Worm (Caenorhabditis elegans) whole organism, mixed stage, embryonic: Measurements from ENCODE around the gene Y47D7A.12.

ENCODE experiments used
- ceh-43 ChIP-seq: fragments of 200-800 bp; sonication (Bioruptor generic); optimal IDR thresholded peaks from 2 replicates; lab custom pipeline; 2018; ENCODE audit warnings: mild to moderate bottlenecking, missing genetic modification characterization, moderate library complexity, missing compliant biosample characterization
- ces-1 ChIP-seq: fragments of 150-350 bp; optimal IDR thresholded peaks from 2 replicates; lab custom pipeline; 2014; ENCODE audit warnings: missing biosample characterization, missing genetic modification reagents, missing genetic modification characterization
- elt-3 ChIP-seq: fragments of 150-350 bp; optimal IDR thresholded peaks from 2 replicates; lab custom pipeline; 2014; ENCODE audit warnings: missing biosample characterization, missing genetic modification characterization
- lin-32 ChIP-seq: fragments of 200-800 bp; sonication (Bioruptor generic); optimal IDR thresholded peaks from 2 replicates; lab custom pipeline; 2018; ENCODE audit warnings: mild to moderate bottlenecking, missing genetic modification characterization, missing compliant biosample characterization
- lsy-2 ChIP-seq: fragments of 150-350 bp; optimal IDR thresholded peaks from 2 replicates; lab custom pipeline; 2014; ENCODE audit warnings: missing biosample characterization, missing genetic modification characterization
- nhr-12 ChIP-seq: fragments of 150-350 bp; optimal IDR thresholded peaks from 2 replicates; lab custom pipeline; 2014; ENCODE audit warnings: missing biosample characterization, missing genetic modification characterization
- nhr-237 ChIP-seq: fragments of 150-350 bp; optimal IDR thresholded peaks from 2 replicates; lab custom pipeline; 2014; ENCODE audit warnings: missing biosample characterization, missing genetic modification characterization
- nhr-28 ChIP-seq: fragments of 150-350 bp; optimal IDR thresholded peaks from 2 replicates; lab custom pipeline; 2014; ENCODE audit warnings: missing biosample characterization, missing genetic modification characterization
- sem-2 ChIP-seq: fragments of 200-800 bp; sonication (Bioruptor generic); optimal IDR thresholded peaks from 2 replicates; lab custom pipeline; 2018; ENCODE audit warnings: mild to moderate bottlenecking, missing genetic modification characterization, missing compliant biosample characterization
- snpc-4 ChIP-seq: fragments of 150-350 bp; optimal IDR thresholded peaks from 2 replicates; lab custom pipeline; 2014; ENCODE audit warnings: missing biosample characterization, missing genetic modification characterization
- sptf-1 ChIP-seq: sonication (generic microtip); optimal IDR thresholded peaks from 2 replicates; lab custom pipeline; 2017; ENCODE audit warnings: mild to moderate bottlenecking, missing genetic modification characterization, moderate library complexity, missing compliant biosample characterization
- zip-8 ChIP-seq: fragments of 150-350 bp; optimal IDR thresholded peaks from 2 replicates; lab custom pipeline; 2014; ENCODE audit warnings: missing biosample characterization, missing genetic modification characterization

DNA sequence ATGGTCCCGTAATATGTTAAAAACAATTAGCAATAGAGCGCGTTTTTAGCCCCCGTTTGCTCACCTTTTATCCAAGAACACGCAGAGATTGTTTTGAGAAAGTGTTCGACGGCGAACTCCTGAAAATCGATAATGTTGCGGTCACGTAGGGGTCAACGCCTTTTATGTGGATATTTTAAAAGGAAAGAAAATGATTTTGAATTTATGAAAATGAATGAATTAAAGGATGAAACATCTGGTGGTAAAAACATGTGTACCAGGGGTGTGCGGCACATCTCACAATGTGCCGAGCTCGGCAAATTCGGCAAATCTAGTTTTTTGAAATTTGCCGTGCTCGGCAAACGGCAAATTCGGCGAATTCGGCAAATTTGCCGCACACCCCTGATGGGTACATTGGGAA lies 29.4 kb downstream of the Y47D7A.12 start, which contains the start of gene F13A2.4:
- no peak for TF ChIP-seq nhr-12 (tag; lab: Kevin White, UChicago)
- no peak for TF ChIP-seq ceh-43 (GFP tag; lab: Kevin White, UChicago)
- no peak for TF ChIP-seq snpc-4
- TF ChIP-seq nhr-28 = no peak
- no peak for TF ChIP-seq nhr-237 (tag; lab: Kevin White, UChicago)
- TF ChIP-seq sptf-1 (tag; lab: Kevin White, UChicago) = no peak
- TF ChIP-seq elt-3 (tag; lab: Kevin White, UChicago) = no peak
- no peak for TF ChIP-seq zip-8 (tag; lab: Kevin White, UChicago)
- no peak for TF ChIP-seq sem-2 (GFP tag; lab: Kevin White, UChicago)
- TF ChIP-seq lin-32 (GFP tag; lab: Kevin White, UChicago) = no peak
- no peak for TF ChIP-seq lsy-2 (tag; lab: Kevin White, UChicago)
- TF ChIP-seq ces-1 = no peak
